Fruit fly (Drosophila melanogaster) whole organism, embryonic: Measurements from ENCODE around the gene raw.

Experiments
- Ada2b ChIP-seq: fragments of 200-800 bp; sonication (Bioruptor generic); IDR thresholded peaks from 2 replicates; pipeline ENCODE4 v1.3.6; 2022; ENCODE audit warnings: missing biosample characterization, missing genetic modification characterization
- Atf-2 ChIP-seq: fragments of 200-800 bp; sonication (Bioruptor generic); optimal IDR thresholded peaks from 2 replicates; lab custom pipeline; 2016; ENCODE audit warnings: missing biosample characterization, missing genetic modification characterization
- CG10654 ChIP-seq: fragments of 200-800 bp; sonication (Bioruptor generic); optimal IDR thresholded peaks from 2 replicates; lab custom pipeline; 2016; ENCODE audit warnings: missing biosample characterization, missing genetic modification characterization
- CG11093 ChIP-seq: fragments of 200-800 bp; sonication (Bioruptor generic); IDR thresholded peaks from 3 replicates; pipeline ENCODE4 v1.3.6; 2022; ENCODE audit warnings: missing biosample characterization, missing genetic modification characterization
- CG11398 ChIP-seq: fragments of 200-800 bp; sonication (Bioruptor generic); optimal IDR thresholded peaks from 2 replicates; lab custom pipeline; 2016; ENCODE audit warnings: missing biosample characterization, missing genetic modification characterization
- CG1233 ChIP-seq: fragments of 200-800 bp; sonication (Bioruptor generic); optimal IDR thresholded peaks from 4 replicates; lab custom pipeline; 2018; ENCODE audit warnings: missing biosample characterization, mild to moderate bottlenecking, missing genetic modification characterization
- CG12659 ChIP-seq: fragments of 200-800 bp; sonication (Bioruptor generic); optimal IDR thresholded peaks from 3 replicates; lab custom pipeline; 2017; ENCODE audit warnings: mild to moderate bottlenecking, missing biosample characterization, missing genetic modification reagents, missing genetic modification characterization
- CG14860 ChIP-seq: fragments of 200-800 bp; sonication (Bioruptor generic); IDR thresholded peaks from 3 replicates; pipeline ENCODE4 v1.3.6; 2022; ENCODE audit warnings: missing biosample characterization, missing genetic modification characterization; ENCODE audit not compliant: partially characterized antibody
- CG1529 ChIP-seq: fragments of 200-800 bp; sonication (Bioruptor generic); optimal IDR thresholded peaks from 3 replicates; lab custom pipeline; 2018; ENCODE audit warnings: missing biosample characterization, missing genetic modification characterization
- CG15479 ChIP-seq: fragments of 200-800 bp; sonication (Bioruptor generic); optimal IDR thresholded peaks from 3 replicates; lab custom pipeline; 2019; ENCODE audit warnings: missing biosample characterization, mild to moderate bottlenecking, missing genetic modification characterization, moderate library complexity
- CG17186 ChIP-seq: fragments of 200-800 bp; sonication (Bioruptor generic); optimal IDR thresholded peaks from 3 replicates; lab custom pipeline; 2017; ENCODE audit warnings: missing biosample characterization, missing genetic modification reagents, missing genetic modification characterization
- CG17328 ChIP-seq: fragments of 200-800 bp; sonication (Bioruptor generic); IDR thresholded peaks from 2 replicates; pipeline ENCODE4 v1.3.6; 2022; ENCODE audit warnings: missing biosample characterization, missing genetic modification characterization
- CG17361 ChIP-seq: fragments of 200-800 bp; sonication (Bioruptor generic); IDR thresholded peaks from 3 replicates; pipeline ENCODE4 v1.3.6; 2022; ENCODE audit warnings: missing biosample characterization, missing genetic modification characterization
- CG30431 ChIP-seq: fragments of 200-800 bp; sonication (Bioruptor generic); optimal IDR thresholded peaks from 2 replicates; lab custom pipeline; 2017; ENCODE audit warnings: missing biosample characterization, missing genetic modification characterization
- CG32532 ChIP-seq: fragments of 200-800 bp; sonication (Bioruptor generic); IDR thresholded peaks from 2 replicates; pipeline ENCODE4 v1.3.6; 2022; ENCODE audit warnings: missing biosample characterization, missing genetic modification characterization
- CG33557 ChIP-seq: fragments of 200-800 bp; sonication (Bioruptor generic); optimal IDR thresholded peaks from 2 replicates; lab custom pipeline; 2019; ENCODE audit warnings: missing biosample characterization, mild to moderate bottlenecking, missing genetic modification characterization, moderate library complexity
- CG4820 ChIP-seq: fragments of 200-800 bp; sonication (Bioruptor generic); optimal IDR thresholded peaks from 3 replicates; lab custom pipeline; 2016; ENCODE audit warnings: missing biosample characterization, missing genetic modification characterization
- CG7963 ChIP-seq: fragments of 200-800 bp; sonication (Bioruptor generic); IDR thresholded peaks from 3 replicates; pipeline ENCODE4 v1.3.6; 2022; ENCODE audit warnings: missing biosample characterization, missing genetic modification characterization; ENCODE audit not compliant: partially characterized antibody
- CG9876 ChIP-seq: fragments of 200-800 bp; sonication (Bioruptor generic); optimal IDR thresholded peaks from 2 replicates; lab custom pipeline; 2016; ENCODE audit warnings: missing biosample characterization, missing genetic modification characterization
- Camta ChIP-seq: fragments of 200-800 bp; sonication (Bioruptor generic); optimal IDR thresholded peaks from 2 replicates; lab custom pipeline; 2016; ENCODE audit warnings: missing biosample characterization, missing genetic modification characterization
- D19A ChIP-seq: fragments of 200-800 bp; optimal IDR thresholded peaks from 3 replicates; lab custom pipeline; 2019; ENCODE audit warnings: missing biosample characterization, mild to moderate bottlenecking, missing genetic modification characterization, moderate library complexity
- ERR ChIP-seq: fragments of 200-800 bp; sonication (Bioruptor generic); optimal IDR thresholded peaks from 2 replicates; lab custom pipeline; 2016; ENCODE audit warnings: missing biosample characterization, missing genetic modification characterization
- Elba2 ChIP-seq: fragments of 200-800 bp; sonication (Bioruptor generic); optimal IDR thresholded peaks from 3 replicates; lab custom pipeline; 2016; ENCODE audit warnings: missing biosample characterization, missing genetic modification characterization
- MBD-R2 ChIP-seq: fragments of 200-800 bp; sonication (Bioruptor generic); IDR thresholded peaks from 2 replicates; pipeline ENCODE4 v1.3.6; 2022; ENCODE audit warnings: missing biosample characterization, missing genetic modification characterization
- MTF-1 ChIP-seq: fragments of 200-800 bp; sonication (Bioruptor generic); optimal IDR thresholded peaks from 2 replicates; lab custom pipeline; 2018; ENCODE audit warnings: missing biosample characterization, mild to moderate bottlenecking, missing genetic modification characterization, borderline replicate concordance
- NC2β ChIP-seq: fragments of 200-800 bp; sonication (Bioruptor generic); optimal IDR thresholded peaks from 2 replicates; lab custom pipeline; 2016; ENCODE audit warnings: missing biosample characterization, missing genetic modification characterization
- NK7.1 ChIP-seq: fragments of 200-800 bp; sonication (Bioruptor generic); optimal IDR thresholded peaks from 3 replicates; lab custom pipeline; 2016; ENCODE audit warnings: missing biosample characterization, missing genetic modification characterization
- Nf-YC ChIP-seq: fragments of 200-800 bp; optimal IDR thresholded peaks from 3 replicates; lab custom pipeline; 2019; ENCODE audit warnings: missing biosample characterization, mild to moderate bottlenecking, missing genetic modification characterization, moderate library complexity
- NfI ChIP-seq: fragments of 200-800 bp; sonication (Bioruptor generic); optimal IDR thresholded peaks from 3 replicates; lab custom pipeline; 2018; ENCODE audit warnings: missing biosample characterization, mild to moderate bottlenecking, missing genetic modification characterization, moderate library complexity
- Oaz ChIP-seq: fragments of 200-800 bp; sonication (Bioruptor generic); IDR thresholded peaks from 2 replicates; pipeline ENCODE4 v1.3.6; 2022; ENCODE audit warnings: missing biosample characterization, missing genetic modification characterization
- Vsx1 ChIP-seq: fragments of 200-800 bp; sonication (Bioruptor generic); optimal IDR thresholded peaks from 2 replicates; lab custom pipeline; 2017; ENCODE audit warnings: missing biosample characterization, mild to moderate bottlenecking, missing genetic modification characterization, missing genetic modification reagents
- amos ChIP-seq: fragments of 200-800 bp; sonication (Bioruptor generic); IDR thresholded peaks from 2 replicates; pipeline ENCODE4 v1.3.6; 2022; ENCODE audit warnings: missing biosample characterization, missing genetic modification characterization; ENCODE audit not compliant: partially characterized antibody
- ap ChIP-seq: fragments of 200-800 bp; sonication (Bioruptor generic); IDR thresholded peaks from 2 replicates; pipeline ENCODE4 v1.3.6; 2022; ENCODE audit warnings: missing biosample characterization, missing genetic modification characterization
- bowl ChIP-seq: fragments of 200-800 bp; sonication (Bioruptor generic); IDR thresholded peaks from 2 replicates; pipeline ENCODE4 v1.3.6; 2022; ENCODE audit warnings: missing biosample characterization, missing genetic modification characterization
- br ChIP-seq: fragments of >200 bp; optimal IDR thresholded peaks from 2 replicates; lab custom pipeline; 2017
- cato ChIP-seq: fragments of 200-800 bp; sonication (Bioruptor generic); optimal IDR thresholded peaks from 2 replicates; lab custom pipeline; 2016; ENCODE audit warnings: missing biosample characterization, missing genetic modification characterization, borderline replicate concordance
- ems ChIP-seq: fragments of 200-800 bp; sonication (Bioruptor generic); optimal IDR thresholded peaks from 3 replicates; lab custom pipeline; 2016; ENCODE audit warnings: missing biosample characterization, missing genetic modification characterization
- en ChIP-seq: fragments of 200-800 bp; sonication (Bioruptor generic); optimal IDR thresholded peaks from 2 replicates; lab custom pipeline; 2016; ENCODE audit warnings: missing biosample characterization, missing genetic modification characterization
- jumu ChIP-seq: fragments of 200-800 bp; sonication (Bioruptor generic); optimal IDR thresholded peaks from 3 replicates; lab custom pipeline; 2016; ENCODE audit warnings: missing biosample characterization, missing genetic modification characterization
- kay ChIP-seq: fragments of 200-800 bp; sonication (Bioruptor generic); optimal IDR thresholded peaks from 2 replicates; lab custom pipeline; 2016; ENCODE audit warnings: missing biosample characterization, missing genetic modification characterization
- lov ChIP-seq, 2 experiments: fragments of 200-800 bp in 1 of 2; fragments of >200 bp in 1 of 2; sonication (Bioruptor generic) in 1 of 2; IDR thresholded peaks in 1 of 2; optimal IDR thresholded peaks in 1 of 2; 2 replicates in 1 of 2; 3 replicates in 1 of 2; pipeline versions ENCODE4 v1.3.6 to Lab custom; 2017 to 2022; ENCODE audit warnings: missing biosample characterization in 1 of 2, missing genetic modification characterization in 1 of 2
- phol ChIP-seq: fragments of 200-800 bp; sonication (Bioruptor generic); optimal IDR thresholded peaks from 3 replicates; lab custom pipeline; 2018; ENCODE audit warnings: missing biosample characterization, mild to moderate bottlenecking, missing genetic modification characterization, moderate library complexity
- rib ChIP-seq: fragments of 200-800 bp; sonication (Bioruptor generic); IDR thresholded peaks from 2 replicates; pipeline ENCODE4 v1.3.6; 2022; ENCODE audit warnings: missing biosample characterization, missing genetic modification characterization
- salm ChIP-seq: fragments of 200-800 bp; sonication (Bioruptor generic); optimal IDR thresholded peaks from 2 replicates; lab custom pipeline; 2018; ENCODE audit warnings: missing biosample characterization, mild to moderate bottlenecking, missing genetic modification characterization
- sc ChIP-seq, 3 experiments: fragments of >200 bp in 2 of 3; fragments of 200-800 bp in 1 of 3; sonication (Bioruptor generic) in 1 of 3; optimal IDR thresholded peaks; 2 replicates in 2 of 3; 3 replicates in 1 of 3; lab custom pipeline; 2017; ENCODE audit warnings: mild to moderate bottlenecking in 1 of 3, missing biosample characterization in 1 of 3, missing genetic modification characterization in 1 of 3, missing genetic modification reagents in 1 of 3
- schlank ChIP-seq: fragments of 200-800 bp; sonication (Bioruptor generic); optimal IDR thresholded peaks from 2 replicates; lab custom pipeline; 2018; ENCODE audit warnings: missing biosample characterization, mild to moderate bottlenecking, missing genetic modification characterization
- shn ChIP-seq: fragments of 200-800 bp; sonication (Bioruptor generic); optimal IDR thresholded peaks from 3 replicates; lab custom pipeline; 2016; ENCODE audit warnings: missing biosample characterization, missing genetic modification characterization
- slp2 ChIP-seq: fragments of 200-800 bp; sonication (Bioruptor generic); optimal IDR thresholded peaks from 2 replicates; lab custom pipeline; 2016; ENCODE audit warnings: missing biosample characterization, missing genetic modification characterization
- yki ChIP-seq: fragments of >200 bp; optimal IDR thresholded peaks from 3 replicates; lab custom pipeline; 2018
- zen2 ChIP-seq: fragments of 200-800 bp; sonication (Bioruptor generic); IDR thresholded peaks from 3 replicates; pipeline ENCODE4 v1.3.6; 2022; ENCODE audit warnings: missing biosample characterization, missing genetic modification characterization; ENCODE audit not compliant: partially characterized antibody

Gene raw

dm6 chr2L:8735572-8735996, 4.9 kb downstream of the raw start:
- no peak for TF ChIP-seq salm
- no peak for TF ChIP-seq schlank
- peak; percentile 31 for TF ChIP-seq yki (lab: Kevin White, UChicago)
- TF ChIP-seq CG11093 (GFP tag; lab: Robert Waterston, UW) = no peak
- peak; percentile 88; the same call in 1 of the 2 replicates for TF ChIP-seq rib
- TF ChIP-seq Nf-YC = peak; percentile 62
- TF ChIP-seq CG1529 = no peak
- peak; percentile 77 for TF ChIP-seq CG32532 (GFP tag; lab: Robert Waterston, UW)
- TF ChIP-seq CG30431 (GFP tag; lab: Kevin White, UChicago) = no peak
- no peak for TF ChIP-seq Vsx1
- no peak for TF ChIP-seq ap
- peak; percentile 51; the same call in 1 of the 2 replicates for TF ChIP-seq CG17328
- no peak for TF ChIP-seq CG4820 (GFP tag; lab: Kevin White, UChicago)
- TF ChIP-seq shn (GFP tag; lab: Kevin White, UChicago) = peak; percentile 5
- TF ChIP-seq jumu (GFP tag; lab: Kevin White, UChicago) = no peak
- TF ChIP-seq MTF-1 = peak; percentile 72
- peak; percentile 31; the same call in 1 of the 2 replicates for TF ChIP-seq MBD-R2 (GFP tag; lab: Robert Waterston, UW)
- TF ChIP-seq CG1233 (GFP tag; lab: Kevin White, UChicago) = peak; percentile 59
- TF ChIP-seq amos (GFP tag; lab: Robert Waterston, UW) = peak; percentile 48; the same call in 1 of the 2 replicates
- no peak for TF ChIP-seq phol (tag; lab: Kevin White, UChicago)
- TF ChIP-seq Oaz = peak; percentile 25; the same call in 1 of the 2 replicates
- no peak; the same call in 1 of the 3 replicates for TF ChIP-seq zen2
- TF ChIP-seq D19A = peak; percentile 10
- no peak for TF ChIP-seq en (GFP tag; lab: Kevin White, UChicago)
- TF ChIP-seq Atf-2 (GFP tag; lab: Kevin White, UChicago) = no peak
- no peak for TF ChIP-seq CG17186 (GFP tag; lab: Kevin White, UChicago)
- no peak for TF ChIP-seq cato
- no peak for TF ChIP-seq CG15479
- TF ChIP-seq Camta (GFP tag; lab: Kevin White, UChicago) = peak; percentile 7
- TF ChIP-seq bowl (GFP tag; lab: Robert Waterston, UW) = peak; percentile 62; the same call in 1 of the 2 replicates
- TF ChIP-seq sc (optimal IDR thresholded peaks at IDR 0.05; lab: Kevin White, UChicago) = no peak
- no peak for TF ChIP-seq sc (GFP tag; optimal IDR thresholded peaks at IDR 0.05; lab: Kevin White, UChicago)
- no peak for TF ChIP-seq NK7.1 (GFP tag; lab: Kevin White, UChicago)
- peak; percentile 16 for TF ChIP-seq CG33557
- no peak for TF ChIP-seq br (lab: Kevin White, UChicago)
- TF ChIP-seq CG9876 = no peak
- TF ChIP-seq ERR = peak; percentile 59
- TF ChIP-seq CG11398 = no peak
- peak; percentile 7 for TF ChIP-seq NfI
- peak; percentile 35 for TF ChIP-seq CG12659 (GFP tag; lab: Kevin White, UChicago)
- TF ChIP-seq slp2 (GFP tag; lab: Kevin White, UChicago) = no peak
- TF ChIP-seq NC2β (GFP tag; lab: Kevin White, UChicago) = peak; percentile 10
- TF ChIP-seq ems = no peak
- no peak for TF ChIP-seq Ada2b (GFP tag; lab: Robert Waterston, UW)
- TF ChIP-seq Elba2 (GFP tag; lab: Kevin White, UChicago) = no peak
- no peak for TF ChIP-seq lov (optimal IDR thresholded peaks at IDR 0.05; lab: Kevin White, UChicago)
- peak; percentile 64; the same call in 1 of the 3 replicates for TF ChIP-seq lov (GFP tag; IDR thresholded peaks at IDR 0.05; lab: Robert Waterston, UW)
- TF ChIP-seq CG17361 (GFP tag; lab: Robert Waterston, UW) = no peak
- TF ChIP-seq CG7963 (GFP tag; lab: Robert Waterston, UW) = no peak
- peak; percentile 38 for TF ChIP-seq kay (GFP tag; lab: Kevin White, UChicago)
- 0 out of 3 replicates have a peak, but pooled peaks have one; percentile 38 for TF ChIP-seq CG14860 (GFP tag; lab: Robert Waterston, UW)
- no peak for TF ChIP-seq CG10654
